Fruit fly (Drosophila melanogaster) whole organism, wandering third instar larva: ENCODE data around the gene Tis11.

Source experiments
- CG9705 ChIP-seq: fragments of 200-800 bp; sonication (Bioruptor generic); optimal IDR thresholded peaks from 2 replicates; lab custom pipeline; 2018; ENCODE audit warnings: missing biosample characterization, mild to moderate bottlenecking, missing genetic modification characterization
- Dfd ChIP-seq: fragments of >200 bp; optimal IDR thresholded peaks from 2 replicates; lab custom pipeline; 2017; ENCODE audit warnings: missing biosample characterization, missing genetic modification characterization
- GATAd ChIP-seq: sonication (Bioruptor generic); optimal IDR thresholded peaks from 2 replicates; lab custom pipeline; 2016; ENCODE audit warnings: missing biosample characterization, missing genetic modification characterization
- Mio ChIP-seq: sonication (Bioruptor generic); optimal IDR thresholded peaks from 2 replicates; lab custom pipeline; 2016; ENCODE audit warnings: missing biosample characterization, missing genetic modification characterization
- Sp1 ChIP-seq: fragments of 200-800 bp; sonication (Bioruptor generic); optimal IDR thresholded peaks from 3 replicates; lab custom pipeline; 2019; ENCODE audit warnings: missing biosample characterization, mild to moderate bottlenecking, missing genetic modification characterization, moderate library complexity
- dmrt93B ChIP-seq: fragments of 200-800 bp; sonication (Bioruptor generic); optimal IDR thresholded peaks from 2 replicates; lab custom pipeline; 2018; ENCODE audit warnings: missing biosample characterization, mild to moderate bottlenecking, missing genetic modification characterization
- pan ChIP-seq: fragments of >200 bp; optimal IDR thresholded peaks from 2 replicates; lab custom pipeline; 2017
- sv ChIP-seq: fragments of 200-800 bp; sonication (Bioruptor generic); optimal IDR thresholded peaks from 3 replicates; lab custom pipeline; 2016; ENCODE audit warnings: missing biosample characterization, missing genetic modification characterization

- TF ChIP-seq Sp1 (GFP tag; lab: Kevin White, UChicago), result no peak
- TF ChIP-seq Dfd, result no peak
- TF ChIP-seq pan (lab: Kevin White, UChicago), result no peak
- TF ChIP-seq sv (GFP tag; lab: Kevin White, UChicago), result no peak
- no peak for TF ChIP-seq dmrt93B (GFP tag; lab: Kevin White, UChicago)
- TF ChIP-seq GATAd (GFP tag; lab: Kevin White, UChicago), result no peak
- TF ChIP-seq Mio, result no peak
- no peak for TF ChIP-seq CG9705 (GFP tag; lab: Kevin White, UChicago)
These were observed 2.3 kb downstream of the Tis11 start for dm6 chrX:12661435-12661949.
